Worm (Caenorhabditis elegans): ENCODE data around the gene oac-10.

Gene oac-10

ce11 chrII:3877874-3878273 lies 8.2 kb downstream of the oac-10 start, which contains the start of gene sdz-7:
sdz-7 (minus strand) TSS chrII:3877974.
- TF ChIP-seq gmeb-1 (tag; optimal IDR thresholded peaks at IDR 0.05) (no peak), alr-1 (tag; optimal IDR thresholded peaks at IDR 0.05) (no peak), ztf-1 (GFP tag; conservative IDR thresholded peaks at IDR 0.05) (no peak), lin-11 (tag; optimal IDR thresholded peaks at IDR 0.05) (no peak), ceh-82 (tag; optimal IDR thresholded peaks at IDR 0.05) (no peak), nhr-10 (tag; optimal IDR thresholded peaks at IDR 0.05) (no peak), R02D3.7 (tag; optimal IDR thresholded peaks at IDR 0.05) (no peak)

ce11 chrII:3878330-3878729 lies 8.6 kb downstream of the oac-10 start, which contains the start of gene srh-250:
srh-250 (plus strand) TSS chrII:3878630.
- TF ChIP-seq unc-55 (GFP tag; optimal IDR thresholded peaks at IDR 0.05) (no peak), unc-39 (tag; optimal IDR thresholded peaks at IDR 0.05) (no peak), ZK546.5 (tag; optimal IDR thresholded peaks at IDR 0.05) (no peak), nhr-237 (tag; optimal IDR thresholded peaks at IDR 0.05) (no peak), ztf-11 (tag; optimal IDR thresholded peaks at IDR 0.05) (no peak), lin-11 (tag; optimal IDR thresholded peaks at IDR 0.05) (no peak)

- no peak for TF ChIP-seq crh-2 (tag; optimal IDR thresholded peaks at IDR 0.05)
- no peak for TF ChIP-seq peb-1 (tag; optimal IDR thresholded peaks at IDR 0.05)
- TF ChIP-seq ztf-4 (tag; optimal IDR thresholded peaks at IDR 0.05): no peak
- no peak for TF ChIP-seq nhr-23 (tag; optimal IDR thresholded peaks at IDR 0.05)
- TF ChIP-seq ztf-11 (tag; optimal IDR thresholded peaks at IDR 0.05): no peak
- no peak for TF ChIP-seq alr-1 (tag; optimal IDR thresholded peaks at IDR 0.05)
- no peak for TF ChIP-seq ama-1 (optimal IDR thresholded peaks at IDR 0.05)
- TF ChIP-seq lin-39 (tag; optimal IDR thresholded peaks at IDR 0.05): no peak
- TF ChIP-seq lin-11 (tag; optimal IDR thresholded peaks at IDR 0.05): no peak
- no peak for TF ChIP-seq aly-2 (tag; optimal IDR thresholded peaks at IDR 0.05)
- no peak for TF ChIP-seq blmp-1 (tag; optimal IDR thresholded peaks at IDR 0.05; ENCODE audit: insufficient read depth)
- TF ChIP-seq nhr-21 (tag; optimal IDR thresholded peaks at IDR 0.05): no peak
- TF ChIP-seq snpc-4 (tag; optimal IDR thresholded peaks at IDR 0.05): no peak
- TF ChIP-seq sma-9 (GFP tag; optimal IDR thresholded peaks at IDR 0.05): no peak
- no peak for TF ChIP-seq sma-9 (tag; optimal IDR thresholded peaks at IDR 0.05)
- TF ChIP-seq ztf-1 (GFP tag; conservative IDR thresholded peaks at IDR 0.05): no peak
- no peak for TF ChIP-seq elt-1 (tag; optimal IDR thresholded peaks at IDR 0.05)
These were observed 10.2 kb downstream of the oac-10 start, which contains the start of gene nhr-166 for ce11 chrII:3879945-3880344. nhr-166 (plus strand) TSS chrII:3880245.

- TF ChIP-seq unc-62 (GFP tag; optimal IDR thresholded peaks at IDR 0.05) (no peak), fos-1 (tag; optimal IDR thresholded peaks at IDR 0.05) (no peak), ceh-16 (tag; optimal IDR thresholded peaks at IDR 0.05) (no peak), C34F6.9 (tag; optimal IDR thresholded peaks at IDR 0.05) (no peak), peb-1 (tag; optimal IDR thresholded peaks at IDR 0.05) (no peak), gmeb-1 (tag; optimal IDR thresholded peaks at IDR 0.05) (no peak), nhr-6 (tag; optimal IDR thresholded peaks at IDR 0.05) (no peak), lin-39 (tag; optimal IDR thresholded peaks at IDR 0.05) (no peak), Y55F3AM.14 (GFP tag; optimal IDR thresholded peaks at IDR 0.05) (no peak), ama-1 (optimal IDR thresholded peaks at IDR 0.05) (no peak), zag-1 (tag; optimal IDR thresholded peaks at IDR 0.05) (no peak), nhr-10 (tag; optimal IDR thresholded peaks at IDR 0.05) (no peak), ztf-11 (tag; optimal IDR thresholded peaks at IDR 0.05) (no peak), lin-13 (GFP tag; optimal IDR thresholded peaks at IDR 0.05) (no peak), aly-2 (tag; optimal IDR thresholded peaks at IDR 0.05) (no peak)
These were observed 21.4 kb downstream of the oac-10 start, which contains the start of gene F53C3.8 for ce11 chrII:3891124-3891523. F53C3.8 (plus strand) TSS chrII:3891424.

ce11 chrII:3893911-3894310 lies 24.2 kb downstream of the oac-10 start:
- TF ChIP-seq ama-1 (optimal IDR thresholded peaks at IDR 0.05) (no peak), elt-3 (tag; optimal IDR thresholded peaks at IDR 0.05) (no peak), peb-1 (tag; optimal IDR thresholded peaks at IDR 0.05) (no peak), C34F6.9 (tag; optimal IDR thresholded peaks at IDR 0.05) (no peak), nhr-11 (tag; optimal IDR thresholded peaks at IDR 0.05) (no peak), egl-27 (tag; optimal IDR thresholded peaks at IDR 0.05) (no peak), Y55F3AM.14 (GFP tag; optimal IDR thresholded peaks at IDR 0.05) (no peak)

Measured in whole organism, L2 larva.